Worm (Caenorhabditis elegans) whole organism, mixed stage, embryonic: ENCODE measurements around the gene F22E5.21.

Experiments
- M03D4.4 ChIP-seq: sonication (generic microtip); optimal IDR thresholded peaks from 2 replicates; lab custom pipeline; 2017; ENCODE audit warnings: mild to moderate bottlenecking, missing genetic modification characterization, missing compliant biosample characterization
- bed-3 ChIP-seq: fragments of 200-800 bp; sonication (Bioruptor generic); optimal IDR thresholded peaks from 3 replicates; lab custom pipeline; 2018; ENCODE audit warnings: mild to moderate bottlenecking, missing genetic modification characterization, moderate library complexity, missing compliant biosample characterization
- blmp-1 ChIP-seq: fragments of 150-350 bp; optimal IDR thresholded peaks from 2 replicates; lab custom pipeline; 2014; ENCODE audit warnings: missing biosample characterization, missing genetic modification characterization
- ceh-39 ChIP-seq: fragments of 150-350 bp; optimal IDR thresholded peaks from 2 replicates; lab custom pipeline; 2014; ENCODE audit warnings: missing biosample characterization, missing genetic modification characterization
- ceh-43 ChIP-seq: fragments of 200-800 bp; sonication (Bioruptor generic); optimal IDR thresholded peaks from 2 replicates; lab custom pipeline; 2018; ENCODE audit warnings: mild to moderate bottlenecking, missing genetic modification characterization, moderate library complexity, missing compliant biosample characterization
- ceh-83 ChIP-seq: fragments of 200-800 bp; sonication (Bioruptor generic); optimal IDR thresholded peaks from 2 replicates; lab custom pipeline; 2018; ENCODE audit warnings: mild to moderate bottlenecking, missing genetic modification characterization, missing compliant biosample characterization
- ces-1 ChIP-seq: fragments of 150-350 bp; optimal IDR thresholded peaks from 2 replicates; lab custom pipeline; 2014; ENCODE audit warnings: missing biosample characterization, missing genetic modification reagents, missing genetic modification characterization
- cnd-1 ChIP-seq: fragments of 200-800 bp; sonication (Bioruptor generic); optimal IDR thresholded peaks from 2 replicates; lab custom pipeline; 2018; ENCODE audit warnings: mild to moderate bottlenecking, missing genetic modification characterization, missing compliant biosample characterization
- elt-3 ChIP-seq: fragments of 150-350 bp; optimal IDR thresholded peaks from 2 replicates; lab custom pipeline; 2014; ENCODE audit warnings: missing biosample characterization, missing genetic modification characterization
- flh-1 ChIP-seq: fragments of 200-800 bp; sonication (Bioruptor generic); optimal IDR thresholded peaks from 2 replicates; lab custom pipeline; 2018; ENCODE audit warnings: mild to moderate bottlenecking, missing genetic modification characterization, moderate library complexity, missing compliant biosample characterization
- hlh-1 ChIP-seq: fragments of 150-350 bp; optimal IDR thresholded peaks from 2 replicates; lab custom pipeline; 2014; ENCODE audit warnings: missing biosample characterization, missing genetic modification reagents, missing genetic modification characterization
- lin-32 ChIP-seq: fragments of 200-800 bp; sonication (Bioruptor generic); optimal IDR thresholded peaks from 2 replicates; lab custom pipeline; 2018; ENCODE audit warnings: mild to moderate bottlenecking, missing genetic modification characterization, missing compliant biosample characterization
- lsy-2 ChIP-seq: fragments of 150-350 bp; optimal IDR thresholded peaks from 2 replicates; lab custom pipeline; 2014; ENCODE audit warnings: missing biosample characterization, missing genetic modification characterization
- mab-5 ChIP-seq: fragments of 150-350 bp; optimal IDR thresholded peaks from 2 replicates; lab custom pipeline; 2014; ENCODE audit warnings: missing biosample characterization, missing genetic modification characterization
- mep-1 ChIP-seq: fragments of 150-350 bp; optimal IDR thresholded peaks from 2 replicates; lab custom pipeline; 2017; ENCODE audit warnings: missing biosample characterization, missing genetic modification reagents, missing genetic modification characterization, inconsistent platforms
- nhr-12 ChIP-seq: fragments of 150-350 bp; optimal IDR thresholded peaks from 2 replicates; lab custom pipeline; 2014; ENCODE audit warnings: missing biosample characterization, missing genetic modification characterization
- nhr-2 ChIP-seq: fragments of 150-350 bp; optimal IDR thresholded peaks from 2 replicates; lab custom pipeline; 2014; ENCODE audit warnings: missing biosample characterization, missing genetic modification characterization
- nhr-237 ChIP-seq: fragments of 150-350 bp; optimal IDR thresholded peaks from 2 replicates; lab custom pipeline; 2014; ENCODE audit warnings: missing biosample characterization, missing genetic modification characterization
- nhr-28 ChIP-seq: fragments of 150-350 bp; optimal IDR thresholded peaks from 2 replicates; lab custom pipeline; 2014; ENCODE audit warnings: missing biosample characterization, missing genetic modification characterization
- nhr-76 ChIP-seq: sonication (generic microtip); optimal IDR thresholded peaks from 2 replicates; lab custom pipeline; 2017; ENCODE audit warnings: missing biosample characterization, missing genetic modification characterization
- pha-4 ChIP-seq: fragments of 150-350 bp; optimal IDR thresholded peaks from 2 replicates; lab custom pipeline; 2018; ENCODE audit warnings: missing biosample characterization, missing genetic modification reagents, missing genetic modification characterization
- sem-2 ChIP-seq: fragments of 200-800 bp; sonication (Bioruptor generic); optimal IDR thresholded peaks from 2 replicates; lab custom pipeline; 2018; ENCODE audit warnings: mild to moderate bottlenecking, missing genetic modification characterization, missing compliant biosample characterization
- snpc-4 ChIP-seq: fragments of 150-350 bp; optimal IDR thresholded peaks from 2 replicates; lab custom pipeline; 2014; ENCODE audit warnings: missing biosample characterization, missing genetic modification characterization
- sptf-1 ChIP-seq: sonication (generic microtip); optimal IDR thresholded peaks from 2 replicates; lab custom pipeline; 2017; ENCODE audit warnings: mild to moderate bottlenecking, missing genetic modification characterization, moderate library complexity, missing compliant biosample characterization
- tbx-8 ChIP-seq: fragments of 200-800 bp; sonication (Bioruptor generic); optimal IDR thresholded peaks from 2 replicates; lab custom pipeline; 2018; ENCODE audit warnings: mild to moderate bottlenecking, missing genetic modification characterization, moderate library complexity, missing compliant biosample characterization
- unc-39 ChIP-seq: fragments of 150-350 bp; optimal IDR thresholded peaks from 2 replicates; lab custom pipeline; 2014; ENCODE audit warnings: missing biosample characterization, missing genetic modification characterization
- unc-62 ChIP-seq: fragments of 150-350 bp; optimal IDR thresholded peaks from 2 replicates; lab custom pipeline; 2014; ENCODE audit warnings: missing biosample characterization, missing genetic modification reagents, missing genetic modification characterization
- zip-8 ChIP-seq: fragments of 150-350 bp; optimal IDR thresholded peaks from 2 replicates; lab custom pipeline; 2014; ENCODE audit warnings: missing biosample characterization, missing genetic modification characterization
- ztf-11 ChIP-seq: fragments of 150-350 bp; optimal IDR thresholded peaks from 2 replicates; lab custom pipeline; 2014; ENCODE audit warnings: missing biosample characterization, missing genetic modification characterization

F22E5.21 gene

ce11 chrII:2637359-2637758 lies at the start of gene F22E5.21:
Gene F22E5.21, minus strand, starts transcription at chrII:2637459.
- no peak for TF ChIP-seq mab-5 (tag; lab: Kevin White, UChicago)
- no peak for TF ChIP-seq nhr-12 (tag; lab: Kevin White, UChicago)
- no peak for TF ChIP-seq zip-8
- TF ChIP-seq M03D4.4 (tag; lab: Kevin White, UChicago), result no peak
- TF ChIP-seq bed-3 (GFP tag; lab: Kevin White, UChicago), result no peak
- no peak for TF ChIP-seq ztf-11 (tag; lab: Kevin White, UChicago)
- TF ChIP-seq ceh-39 (tag; lab: Kevin White, UChicago), result no peak
- TF ChIP-seq ceh-43, result no peak
- TF ChIP-seq cnd-1, result no peak
- TF ChIP-seq elt-3 (tag; lab: Kevin White, UChicago), result no peak
- TF ChIP-seq sem-2 (GFP tag; lab: Kevin White, UChicago), result no peak
- TF ChIP-seq nhr-76, result no peak
- TF ChIP-seq flh-1 (GFP tag; lab: Kevin White, UChicago), result no peak
- no peak for TF ChIP-seq blmp-1 (tag; lab: Kevin White, UChicago)
- no peak for TF ChIP-seq hlh-1
- no peak for TF ChIP-seq unc-62 (GFP tag; lab: Kevin White, UChicago)
- TF ChIP-seq lsy-2, result no peak

ce11 chrII:2684783-2685182 lies 47.5 kb upstream of the F22E5.21 start:
- TF ChIP-seq mep-1 (tag; lab: Kevin White, UChicago) (no peak), ceh-43 (no peak), tbx-8 (GFP tag; lab: Kevin White, UChicago) (no peak), bed-3 (GFP tag; lab: Kevin White, UChicago) (no peak), hlh-1 (no peak), mab-5 (tag; lab: Kevin White, UChicago) (no peak), sptf-1 (tag; lab: Kevin White, UChicago) (no peak), lsy-2 (no peak), nhr-2 (tag; lab: Kevin White, UChicago) (no peak), lin-32 (GFP tag; lab: Kevin White, UChicago) (no peak), unc-39 (tag; lab: Kevin White, UChicago) (no peak), M03D4.4 (tag; lab: Kevin White, UChicago) (no peak), nhr-28 (no peak), zip-8 (no peak), nhr-237 (tag; lab: Kevin White, UChicago) (no peak), pha-4 (tag; lab: Kevin White, UChicago) (no peak), elt-3 (tag; lab: Kevin White, UChicago) (no peak), snpc-4 (no peak), ztf-11 (tag; lab: Kevin White, UChicago) (no peak), blmp-1 (tag; lab: Kevin White, UChicago) (no peak)

- no peak for TF ChIP-seq lsy-2
- TF ChIP-seq ztf-11 (tag; lab: Kevin White, UChicago), result no peak
- no peak for TF ChIP-seq unc-39 (tag; lab: Kevin White, UChicago)
- no peak for TF ChIP-seq nhr-237 (tag; lab: Kevin White, UChicago)
- no peak for TF ChIP-seq blmp-1 (tag; lab: Kevin White, UChicago)
- TF ChIP-seq tbx-8 (GFP tag; lab: Kevin White, UChicago), result no peak
- no peak for TF ChIP-seq mep-1 (tag; lab: Kevin White, UChicago)
- TF ChIP-seq ceh-83 (GFP tag; lab: Kevin White, UChicago), result no peak
Measured at ce11 chrII:2684208-2684607, 46.9 kb upstream of the F22E5.21 start, which contains the start of gene ceh-87. Gene ceh-87, minus strand, starts transcription at chrII:2684308.

- no peak for TF ChIP-seq bed-3 (GFP tag; lab: Kevin White, UChicago)
- no peak for TF ChIP-seq unc-62 (GFP tag; lab: Kevin White, UChicago)
- no peak for TF ChIP-seq ceh-83 (GFP tag; lab: Kevin White, UChicago)
- TF ChIP-seq tbx-8 (GFP tag; lab: Kevin White, UChicago), result no peak
- TF ChIP-seq mep-1 (tag; lab: Kevin White, UChicago), result no peak
- no peak for TF ChIP-seq sem-2 (GFP tag; lab: Kevin White, UChicago)
- TF ChIP-seq ztf-11 (tag; lab: Kevin White, UChicago), result no peak
- TF ChIP-seq snpc-4, result no peak
- TF ChIP-seq blmp-1 (tag; lab: Kevin White, UChicago), result no peak
- TF ChIP-seq unc-39 (tag; lab: Kevin White, UChicago), result no peak
- no peak for TF ChIP-seq elt-3 (tag; lab: Kevin White, UChicago)
- no peak for TF ChIP-seq M03D4.4 (tag; lab: Kevin White, UChicago)
- TF ChIP-seq hlh-1, result no peak
- no peak for TF ChIP-seq sptf-1 (tag; lab: Kevin White, UChicago)
- TF ChIP-seq pha-4 (tag; lab: Kevin White, UChicago), result no peak
- no peak for TF ChIP-seq ces-1 (GFP tag; lab: Kevin White, UChicago)
- TF ChIP-seq lsy-2, result no peak
Measured at ce11 chrII:2681118-2681517, 43.9 kb upstream of the F22E5.21 start, which contains the start of gene F34D6.1. Gene F34D6.1, minus strand, starts transcription at chrII:2681218.
